Fruit fly (Drosophila melanogaster) whole organism, adult: ENCODE data around the gene CG13255.
A peak's percentile ranks its signal among the peaks of the same experiment; 100 is the strongest.

Experiments
- CG11617 ChIP-seq: fragments of 200-800 bp; sonication (Bioruptor generic); optimal IDR thresholded peaks from 2 replicates; lab custom pipeline; 2017; ENCODE audit warnings: mild to moderate bottlenecking, missing biosample characterization, missing genetic modification reagents, missing genetic modification characterization
- CG12768 ChIP-seq: fragments of 200-800 bp; sonication (Bioruptor generic); optimal IDR thresholded peaks from 2 replicates; lab custom pipeline; 2017; ENCODE audit warnings: missing biosample characterization, missing genetic modification characterization, mild to moderate bottlenecking, moderate library complexity, missing genetic modification reagents
- CG14711 ChIP-seq: fragments of 200-800 bp; sonication (Bioruptor generic); optimal IDR thresholded peaks from 2 replicates; lab custom pipeline; 2018; ENCODE audit warnings: missing biosample characterization, mild to moderate bottlenecking, missing genetic modification characterization, moderate library complexity
- CG1620 ChIP-seq: fragments of 200-800 bp; sonication (Bioruptor generic); optimal IDR thresholded peaks from 2 replicates; lab custom pipeline; 2016; ENCODE audit warnings: missing biosample characterization, missing genetic modification characterization
- CG33017 ChIP-seq: fragments of 200-800 bp; sonication (Bioruptor generic); optimal IDR thresholded peaks from 2 replicates; lab custom pipeline; 2018; ENCODE audit warnings: missing biosample characterization, mild to moderate bottlenecking, missing genetic modification characterization, moderate library complexity
- CG5204 ChIP-seq: fragments of 200-800 bp; sonication (Bioruptor generic); optimal IDR thresholded peaks from 2 replicates; lab custom pipeline; 2016; ENCODE audit warnings: missing biosample characterization, missing genetic modification characterization
- CG7045 ChIP-seq: fragments of 200-800 bp; sonication (Bioruptor generic); optimal IDR thresholded peaks from 2 replicates; lab custom pipeline; 2017; ENCODE audit warnings: missing biosample characterization, mild to moderate bottlenecking, missing genetic modification characterization
- CG7101 ChIP-seq: fragments of 200-800 bp; sonication (Bioruptor generic); optimal IDR thresholded peaks from 2 replicates; lab custom pipeline; 2018; ENCODE audit warnings: missing biosample characterization, mild to moderate bottlenecking, missing genetic modification characterization, moderate library complexity
- Clk ChIP-seq: fragments of 200-800 bp; sonication (Bioruptor generic); optimal IDR thresholded peaks from 2 replicates; lab custom pipeline; 2017; ENCODE audit warnings: missing biosample characterization, missing genetic modification characterization
- Crg-1 ChIP-seq: fragments of 200-800 bp; sonication (Bioruptor generic); optimal IDR thresholded peaks from 2 replicates; lab custom pipeline; 2016; ENCODE audit warnings: missing biosample characterization, missing genetic modification characterization
- Hr96 ChIP-seq: fragments of 200-800 bp; sonication (Bioruptor generic); optimal IDR thresholded peaks from 2 replicates; lab custom pipeline; 2016; ENCODE audit warnings: missing biosample characterization, missing genetic modification characterization
- Mnt ChIP-seq: fragments of 200-800 bp; sonication (Bioruptor generic); optimal IDR thresholded peaks from 2 replicates; lab custom pipeline; 2016; ENCODE audit warnings: missing biosample characterization, mild to moderate bottlenecking, missing genetic modification characterization
- bab1 ChIP-seq: fragments of 200-800 bp; sonication (Bioruptor generic); optimal IDR thresholded peaks from 3 replicates; lab custom pipeline; 2019; ENCODE audit warnings: missing biosample characterization, mild to moderate bottlenecking, missing genetic modification characterization, moderate library complexity
- cic ChIP-seq: fragments of 200-800 bp; sonication (Bioruptor generic); optimal IDR thresholded peaks from 2 replicates; lab custom pipeline; 2017; ENCODE audit warnings: missing biosample characterization, mild to moderate bottlenecking, missing genetic modification characterization, moderate library complexity
- cnc ChIP-seq, 2 experiments: fragments of >200 bp; optimal IDR thresholded peaks; 2 replicates each; lab custom pipeline; 2017
- kay ChIP-seq: fragments of 200-800 bp; sonication (Bioruptor generic); peaks from one replicate; lab custom pipeline; 2016; ENCODE audit warnings: missing biosample characterization, missing genetic modification characterization, borderline replicate concordance
- ovo ChIP-seq: fragments of 200-800 bp; sonication (Bioruptor generic); optimal IDR thresholded peaks from 2 replicates; lab custom pipeline; 2016; ENCODE audit warnings: missing biosample characterization, missing genetic modification characterization
- pad ChIP-seq: fragments of 200-800 bp; sonication (Bioruptor generic); optimal IDR thresholded peaks from 3 replicates; lab custom pipeline; 2017; ENCODE audit warnings: missing biosample characterization, missing genetic modification characterization, mild to moderate bottlenecking, moderate library complexity, missing genetic modification reagents
- tj ChIP-seq: fragments of 200-800 bp; sonication (Bioruptor generic); optimal IDR thresholded peaks from 3 replicates; lab custom pipeline; 2017; ENCODE audit warnings: missing biosample characterization, mild to moderate bottlenecking, missing genetic modification characterization, moderate library complexity
- toe ChIP-seq: fragments of 200-800 bp; sonication (Bioruptor generic); optimal IDR thresholded peaks from 2 replicates; lab custom pipeline; 2016; ENCODE audit warnings: missing biosample characterization, missing genetic modification characterization

The CG13255 gene

dm6 chr3L:20798325-20798846, 38.9 kb upstream of the CG13255 start, which contains the start of the genes CG3698 and tzn:
TSS of gene CG3698 (minus strand) at chr3L:20798375.
TSS of gene tzn (plus strand) at chr3L:20798645.
- peak; percentile 72 for TF ChIP-seq Mnt (GFP tag; lab: Kevin White, UChicago)
- no peak for TF ChIP-seq CG5204 (GFP tag; lab: Kevin White, UChicago)
- peak; percentile 81 for TF ChIP-seq toe
- TF ChIP-seq CG1620 (GFP tag; lab: Kevin White, UChicago) = peak; percentile 88
- TF ChIP-seq CG12768 = peak; percentile 68
- TF ChIP-seq Crg-1 (GFP tag; lab: Kevin White, UChicago) = peak; percentile 91
- TF ChIP-seq cic (GFP tag; lab: Kevin White, UChicago) = peak; percentile 46
- TF ChIP-seq pad (GFP tag; lab: Kevin White, UChicago) = peak; percentile 81
- peak; percentile 67 for TF ChIP-seq tj (GFP tag; lab: Kevin White, UChicago)
- TF ChIP-seq kay = no peak
- peak; percentile 92 for TF ChIP-seq ovo (GFP tag; lab: Kevin White, UChicago)
- peak; percentile 48 for TF ChIP-seq Clk (GFP tag; lab: Kevin White, UChicago)
- peak; percentile 74 for TF ChIP-seq CG33017 (tag; lab: Kevin White, UChicago)
- peak; percentile 89 for TF ChIP-seq CG11617 (GFP tag; lab: Kevin White, UChicago)
- TF ChIP-seq cnc (optimal IDR thresholded peaks at IDR 0.05; lab: Kevin White, UChicago) = no peak
- peak; percentile 85 for TF ChIP-seq CG7045 (GFP tag; lab: Kevin White, UChicago)
- peak; percentile 92 for TF ChIP-seq bab1 (GFP tag; lab: Kevin White, UChicago)
- TF ChIP-seq Hr96 = peak; percentile 76
- TF ChIP-seq CG7101 (tag; lab: Kevin White, UChicago) = peak; percentile 87
- TF ChIP-seq CG14711 (tag; lab: Kevin White, UChicago) = peak; percentile 67

DNA sequence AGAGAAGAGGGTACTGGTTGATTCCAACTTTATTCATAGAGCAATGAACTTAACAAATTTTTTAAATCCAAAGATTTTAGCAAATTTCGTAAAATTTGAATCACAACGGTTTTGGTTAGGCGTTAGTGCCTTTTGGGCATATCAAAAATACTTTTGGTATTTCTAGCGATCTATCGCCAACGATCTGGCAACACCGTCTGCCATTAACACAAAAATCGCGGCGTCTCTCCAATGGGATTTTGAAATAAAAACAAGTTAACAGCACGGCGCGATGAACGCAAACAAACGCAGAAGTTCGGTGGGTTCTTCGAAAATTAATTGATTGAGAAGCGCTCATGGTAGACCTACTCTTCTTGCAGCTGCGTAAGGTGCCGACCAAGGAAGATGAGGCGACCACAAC, 37.1 kb upstream of the CG13255 start, which contains the start of gene Spc105R:
Gene Spc105R, plus strand, starts transcription at position 203 of the 400 bp plus-strand sequence.
- TF ChIP-seq tj (GFP tag; lab: Kevin White, UChicago) (peak; percentile 2), bab1 (GFP tag; lab: Kevin White, UChicago) (peak; percentile 23), CG1620 (GFP tag; lab: Kevin White, UChicago) (no peak)

DNA sequence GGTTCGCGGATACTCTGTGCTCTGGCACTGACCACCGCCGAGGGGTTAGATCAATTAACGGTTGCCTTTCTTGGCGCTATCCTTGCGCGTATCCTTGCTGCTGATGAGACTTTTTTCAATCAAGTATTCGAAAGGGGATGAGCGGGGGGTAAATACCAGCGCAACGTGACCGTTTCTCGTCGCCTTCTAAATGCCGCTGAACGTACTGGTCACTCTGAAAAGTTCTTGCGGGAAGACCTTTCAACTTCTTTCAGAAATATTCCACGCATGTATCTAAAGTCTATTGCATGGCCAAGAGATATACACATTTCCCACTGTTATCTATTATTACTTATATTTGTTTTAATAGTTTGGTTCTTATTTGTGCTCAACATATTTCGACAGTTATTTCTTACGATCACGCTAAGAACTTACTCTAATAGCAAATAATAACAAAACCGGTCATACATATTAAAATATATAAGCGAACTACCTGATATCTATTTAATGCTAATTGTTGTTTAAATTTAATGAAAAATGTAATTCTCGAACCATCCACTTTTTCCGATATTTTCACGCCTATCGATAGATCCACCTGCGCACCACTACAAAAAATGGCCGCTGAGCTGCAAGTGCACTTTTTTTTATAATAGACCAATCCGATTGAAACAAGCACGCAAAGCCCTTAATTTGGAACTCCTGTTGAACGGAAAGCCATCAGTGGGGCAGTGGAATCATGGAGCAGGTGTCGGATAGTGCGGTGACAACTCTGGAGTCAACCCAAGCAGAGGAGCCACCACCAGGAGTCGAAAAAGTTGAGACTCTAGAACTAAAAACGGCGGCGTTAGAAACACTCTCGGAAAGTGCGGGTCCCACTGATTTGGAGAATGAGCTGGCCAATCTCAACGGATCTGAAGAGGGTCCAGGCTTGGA, 27.9 kb upstream of the CG13255 start, which contains the start of the genes CG3634 and HIPP1:
Gene CG3634, minus strand, starts transcription at position 185 of the 912 bp plus-strand sequence.
Gene HIPP1, plus strand, starts transcription at position 582 of the 912 bp plus-strand sequence.
- TF ChIP-seq Clk (GFP tag; lab: Kevin White, UChicago) (no peak), toe (no peak), CG7045 (GFP tag; lab: Kevin White, UChicago) (no peak), Hr96 (no peak), CG5204 (GFP tag; lab: Kevin White, UChicago) (no peak), CG1620 (GFP tag; lab: Kevin White, UChicago) (no peak), ovo (GFP tag; lab: Kevin White, UChicago) (no peak), CG7101 (tag; lab: Kevin White, UChicago) (no peak), bab1 (GFP tag; lab: Kevin White, UChicago) (no peak), kay (no peak), Crg-1 (GFP tag; lab: Kevin White, UChicago) (no peak), pad (GFP tag; lab: Kevin White, UChicago) (no peak), cnc (optimal IDR thresholded peaks at IDR 0.05; lab: Kevin White, UChicago) (no peak), CG11617 (GFP tag; lab: Kevin White, UChicago) (peak; percentile 16), cic (GFP tag; lab: Kevin White, UChicago) (no peak), CG14711 (tag; lab: Kevin White, UChicago) (peak; percentile 48), CG12768 (no peak), CG33017 (tag; lab: Kevin White, UChicago) (no peak), tj (GFP tag; lab: Kevin White, UChicago) (peak; percentile 25), Mnt (GFP tag; lab: Kevin White, UChicago) (peak; percentile 6)

DNA sequence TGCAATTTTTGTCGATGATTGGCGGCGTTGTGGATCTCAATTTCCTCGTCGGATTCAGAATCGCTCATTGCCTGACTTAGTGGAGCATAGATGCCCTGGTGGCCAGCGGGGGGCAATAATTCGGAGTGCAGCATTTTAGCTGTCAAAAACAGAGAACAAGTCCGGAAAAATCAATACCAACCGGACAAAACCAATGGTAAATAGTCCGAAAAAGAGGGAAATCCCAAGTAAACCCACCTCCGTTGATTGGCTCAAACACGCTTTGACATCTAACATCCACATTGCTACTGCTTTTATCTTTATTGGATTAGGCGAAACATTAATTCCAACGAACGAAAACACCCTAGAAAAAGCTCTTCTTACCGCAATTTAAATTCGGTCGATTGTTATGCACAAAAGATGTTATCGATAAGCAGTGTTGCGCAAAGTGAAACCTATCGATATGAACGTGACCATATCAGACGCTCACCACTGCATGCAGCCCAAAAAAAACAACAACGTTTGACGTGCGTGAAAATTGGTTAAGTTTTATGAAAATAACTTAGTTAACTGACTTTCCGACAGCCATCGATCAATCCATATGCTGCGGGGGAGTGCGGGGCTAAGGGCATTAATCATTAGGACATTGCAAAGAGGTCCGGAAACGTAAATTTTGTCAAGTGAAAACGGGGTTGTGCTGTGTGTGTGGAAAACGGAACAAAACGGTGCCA, 21.5 kb upstream of the CG13255 start, which contains the start of the genes CG3618 and Pka-R1:
Gene CG3618, minus strand, starts transcription at position 410 of the 710 bp plus-strand sequence.
Gene Pka-R1, plus strand, starts transcription at position 453 of the 710 bp plus-strand sequence.
- TF ChIP-seq CG7045 (GFP tag; lab: Kevin White, UChicago) = no peak
- TF ChIP-seq CG14711 (tag; lab: Kevin White, UChicago) = peak; percentile 25
- TF ChIP-seq Mnt (GFP tag; lab: Kevin White, UChicago) = peak; percentile 49
- TF ChIP-seq bab1 (GFP tag; lab: Kevin White, UChicago) = peak; percentile 40
- peak; percentile 17 for TF ChIP-seq CG33017 (tag; lab: Kevin White, UChicago)
- TF ChIP-seq cic (GFP tag; lab: Kevin White, UChicago) = peak; percentile 28
- peak; percentile 11 for TF ChIP-seq CG12768
- TF ChIP-seq pad (GFP tag; lab: Kevin White, UChicago) = peak; percentile 56
- TF ChIP-seq CG7101 (tag; lab: Kevin White, UChicago) = peak; percentile 33
- no peak for TF ChIP-seq CG1620 (GFP tag; lab: Kevin White, UChicago)

dm6 chr3L:20817927-20818326, 19.4 kb upstream of the CG13255 start, which contains the start of gene Mst77F:
TSS of gene Mst77F (minus strand) at chr3L:20818027.
- TF ChIP-seq bab1 (GFP tag; lab: Kevin White, UChicago) = no peak
- TF ChIP-seq CG12768 = no peak
- TF ChIP-seq cic (GFP tag; lab: Kevin White, UChicago) = no peak
- no peak for TF ChIP-seq CG5204 (GFP tag; lab: Kevin White, UChicago)
- no peak for TF ChIP-seq CG1620 (GFP tag; lab: Kevin White, UChicago)
- TF ChIP-seq ovo (GFP tag; lab: Kevin White, UChicago) = no peak
- no peak for TF ChIP-seq Mnt (GFP tag; lab: Kevin White, UChicago)
- TF ChIP-seq CG11617 (GFP tag; lab: Kevin White, UChicago) = no peak
- no peak for TF ChIP-seq Crg-1 (GFP tag; lab: Kevin White, UChicago)
- TF ChIP-seq CG14711 (tag; lab: Kevin White, UChicago) = no peak
- no peak for TF ChIP-seq CG33017 (tag; lab: Kevin White, UChicago)
- no peak for TF ChIP-seq CG7101 (tag; lab: Kevin White, UChicago)
- no peak for TF ChIP-seq kay
- TF ChIP-seq CG7045 (GFP tag; lab: Kevin White, UChicago) = no peak
- TF ChIP-seq cnc (optimal IDR thresholded peaks at IDR 0.05; lab: Kevin White, UChicago) = no peak
- TF ChIP-seq Hr96 = no peak
